Fruit fly (Drosophila melanogaster) whole organism, embryonic: Measurements from ENCODE around the gene CG15283.

ENCODE experiments used
- B-H1 ChIP-seq: fragments of 200-800 bp; sonication (Bioruptor generic); IDR thresholded peaks from 3 replicates; pipeline ENCODE4 v1.3.6; 2022; ENCODE audit warnings: missing biosample characterization, missing genetic modification characterization
- B-H2 ChIP-seq: fragments of 200-800 bp; sonication (Bioruptor generic); optimal IDR thresholded peaks from 2 replicates; lab custom pipeline; 2018; ENCODE audit warnings: missing biosample characterization, mild to moderate bottlenecking, missing genetic modification characterization
- Blimp-1 ChIP-seq: fragments of 200-800 bp; sonication (Bioruptor generic); optimal IDR thresholded peaks from 3 replicates; lab custom pipeline; 2018; ENCODE audit warnings: missing biosample characterization, missing genetic modification characterization, mild to moderate bottlenecking, moderate library complexity, missing genetic modification reagents
- CG10267 ChIP-seq: fragments of 200-800 bp; sonication (Bioruptor generic); optimal IDR thresholded peaks from 2 replicates; lab custom pipeline; 2018; ENCODE audit warnings: missing biosample characterization, mild to moderate bottlenecking, missing genetic modification characterization, moderate library complexity
- CG11398 ChIP-seq: fragments of 200-800 bp; sonication (Bioruptor generic); optimal IDR thresholded peaks from 2 replicates; lab custom pipeline; 2016; ENCODE audit warnings: missing biosample characterization, missing genetic modification characterization
- CG12071 ChIP-seq: fragments of 200-800 bp; sonication (Bioruptor generic); optimal IDR thresholded peaks from 3 replicates; lab custom pipeline; 2018; ENCODE audit warnings: missing biosample characterization, mild to moderate bottlenecking, missing genetic modification characterization
- CG12236 ChIP-seq: fragments of 200-800 bp; sonication (Bioruptor generic); optimal IDR thresholded peaks from 2 replicates; lab custom pipeline; 2016; ENCODE audit warnings: missing biosample characterization, missing genetic modification characterization
- CG12391 ChIP-seq: fragments of 200-800 bp; sonication (Bioruptor generic); optimal IDR thresholded peaks from 3 replicates; lab custom pipeline; 2018; ENCODE audit warnings: missing biosample characterization, mild to moderate bottlenecking, missing genetic modification characterization, moderate library complexity
- CG13123 ChIP-seq: fragments of 200-800 bp; sonication (Bioruptor generic); optimal IDR thresholded peaks from 2 replicates; lab custom pipeline; 2016; ENCODE audit warnings: missing biosample characterization, missing genetic modification characterization
- CG13775 ChIP-seq: fragments of 200-800 bp; sonication (Bioruptor generic); optimal IDR thresholded peaks from 3 replicates; lab custom pipeline; 2017; ENCODE audit warnings: missing biosample characterization, mild to moderate bottlenecking, missing genetic modification characterization
- CG15601 ChIP-seq: fragments of 200-800 bp; sonication (Bioruptor generic); optimal IDR thresholded peaks from 3 replicates; lab custom pipeline; 2019; ENCODE audit warnings: missing biosample characterization, mild to moderate bottlenecking, missing genetic modification characterization, moderate library complexity
- CG16815 ChIP-seq: fragments of 200-800 bp; sonication (Bioruptor generic); optimal IDR thresholded peaks from 3 replicates; lab custom pipeline; 2017; ENCODE audit warnings: missing biosample characterization, mild to moderate bottlenecking, missing genetic modification characterization
- CG17186 ChIP-seq: fragments of 200-800 bp; sonication (Bioruptor generic); optimal IDR thresholded peaks from 3 replicates; lab custom pipeline; 2017; ENCODE audit warnings: missing biosample characterization, missing genetic modification reagents, missing genetic modification characterization
- CG2129 ChIP-seq: fragments of 200-800 bp; sonication (Bioruptor generic); IDR thresholded peaks from 2 replicates; pipeline ENCODE4 v1.3.6; 2022; ENCODE audit warnings: missing biosample characterization, missing genetic modification characterization; ENCODE audit not compliant: partially characterized antibody
- CG2678 ChIP-seq: fragments of 200-800 bp; sonication (Bioruptor generic); optimal IDR thresholded peaks from 3 replicates; lab custom pipeline; 2019; ENCODE audit warnings: missing biosample characterization, mild to moderate bottlenecking, missing genetic modification characterization, moderate library complexity
- CG31441 ChIP-seq: fragments of 200-800 bp; sonication (Bioruptor generic); IDR thresholded peaks from 2 replicates; pipeline ENCODE4 v1.3.6; 2022; ENCODE audit warnings: missing biosample characterization, missing genetic modification characterization
- CG3407 ChIP-seq: fragments of 200-800 bp; sonication (Bioruptor generic); optimal IDR thresholded peaks from 2 replicates; lab custom pipeline; 2018; ENCODE audit warnings: missing biosample characterization, mild to moderate bottlenecking, missing genetic modification characterization
- CG4328 ChIP-seq: fragments of 200-800 bp; sonication (Bioruptor generic); optimal IDR thresholded peaks from 3 replicates; lab custom pipeline; 2017; ENCODE audit warnings: missing biosample characterization, missing genetic modification reagents, missing genetic modification characterization
- CG7556 ChIP-seq: fragments of 200-800 bp; sonication (Bioruptor generic); optimal IDR thresholded peaks from 2 replicates; lab custom pipeline; 2017; ENCODE audit warnings: missing biosample characterization, mild to moderate bottlenecking, missing genetic modification characterization
- CG8281 ChIP-seq: fragments of 200-800 bp; sonication (Bioruptor generic); optimal IDR thresholded peaks from 2 replicates; lab custom pipeline; 2018; ENCODE audit warnings: missing biosample characterization, mild to moderate bottlenecking, missing genetic modification characterization, moderate library complexity
- CG9797 ChIP-seq: fragments of 200-800 bp; sonication (Bioruptor generic); optimal IDR thresholded peaks from 3 replicates; lab custom pipeline; 2018; ENCODE audit warnings: missing biosample characterization, mild to moderate bottlenecking, missing genetic modification characterization
- CHES-1-like ChIP-seq: fragments of 200-800 bp; sonication (Bioruptor generic); optimal IDR thresholded peaks from 2 replicates; lab custom pipeline; 2016; ENCODE audit warnings: missing biosample characterization, missing genetic modification characterization
- D19B ChIP-seq: fragments of 200-800 bp; sonication (Bioruptor generic); optimal IDR thresholded peaks from 2 replicates; lab custom pipeline; 2017; ENCODE audit warnings: missing biosample characterization, mild to moderate bottlenecking, missing genetic modification characterization
- Dip2 ChIP-seq: fragments of 200-800 bp; sonication (Bioruptor generic); IDR thresholded peaks from 2 replicates; pipeline ENCODE4 v1.3.6; 2022; ENCODE audit warnings: missing biosample characterization, missing genetic modification characterization
- Gsc ChIP-seq: fragments of 200-800 bp; sonication (Bioruptor generic); IDR thresholded peaks from 2 replicates; pipeline ENCODE4 v1.3.6; 2022; ENCODE audit warnings: missing biosample characterization, missing genetic modification characterization
- HLH3B ChIP-seq: fragments of 200-800 bp; sonication (Bioruptor generic); IDR thresholded peaks from 2 replicates; pipeline ENCODE4 v1.3.6; 2022; ENCODE audit warnings: missing biosample characterization, missing genetic modification characterization
- Hmr ChIP-seq: fragments of 200-800 bp; sonication (Bioruptor generic); optimal IDR thresholded peaks from 3 replicates; lab custom pipeline; 2017; ENCODE audit warnings: mild to moderate bottlenecking, missing biosample characterization, missing genetic modification reagents, missing genetic modification characterization
- Hr51 ChIP-seq, 2 experiments: fragments of 200-800 bp; sonication (Bioruptor generic); optimal IDR thresholded peaks; 2 replicates in 1 of 2; 3 replicates in 1 of 2; lab custom pipeline; 2016 to 2018; ENCODE audit warnings: missing biosample characterization in 2 of 2, missing genetic modification characterization in 2 of 2, mild to moderate bottlenecking in 1 of 2, moderate library complexity in 1 of 2
- NFAT ChIP-seq: fragments of 200-800 bp; sonication (Bioruptor generic); IDR thresholded peaks from 2 replicates; pipeline ENCODE4 v1.3.6; 2022; ENCODE audit warnings: missing biosample characterization, missing genetic modification characterization
- Oli ChIP-seq: fragments of 200-800 bp; sonication (Bioruptor generic); optimal IDR thresholded peaks from 2 replicates; lab custom pipeline; 2018; ENCODE audit warnings: missing biosample characterization, mild to moderate bottlenecking, missing genetic modification characterization, moderate library complexity
- Sin3A ChIP-seq: fragments of >200 bp; optimal IDR thresholded peaks from 2 replicates; lab custom pipeline; 2018
- Xbp1 ChIP-seq: fragments of 200-800 bp; sonication (Bioruptor generic); optimal IDR thresholded peaks from 3 replicates; lab custom pipeline; 2016; ENCODE audit warnings: missing biosample characterization, mild to moderate bottlenecking, missing genetic modification characterization
- Xrp1 ChIP-seq: fragments of 200-800 bp; sonication (Bioruptor generic); IDR thresholded peaks from 2 replicates; pipeline ENCODE4 v1.3.6; 2022; ENCODE audit warnings: missing biosample characterization, missing genetic modification characterization
- ab ChIP-seq: fragments of 200-800 bp; sonication (Bioruptor generic); optimal IDR thresholded peaks from 2 replicates; lab custom pipeline; 2016; ENCODE audit warnings: missing biosample characterization, missing genetic modification characterization
- aop ChIP-seq: fragments of 200-800 bp; sonication (Bioruptor generic); IDR thresholded peaks from 2 replicates; pipeline ENCODE4 v1.3.6; 2022; ENCODE audit warnings: missing biosample characterization, missing genetic modification characterization
- ash1 ChIP-seq: fragments of 200-800 bp; sonication (Bioruptor generic); optimal IDR thresholded peaks from 2 replicates; lab custom pipeline; 2018; ENCODE audit warnings: missing biosample characterization, mild to moderate bottlenecking, missing genetic modification characterization
- bab2 ChIP-seq: fragments of 200-800 bp; sonication (Bioruptor generic); optimal IDR thresholded peaks from 2 replicates; lab custom pipeline; 2016; ENCODE audit warnings: missing biosample characterization, missing genetic modification characterization
- cas ChIP-seq: fragments of 200-800 bp; sonication (Bioruptor generic); IDR thresholded peaks from 2 replicates; pipeline ENCODE4 v1.3.6; 2022; ENCODE audit warnings: missing biosample characterization, missing genetic modification characterization
- chinmo ChIP-seq: fragments of 200-800 bp; sonication (Bioruptor generic); IDR thresholded peaks from 4 replicates; pipeline ENCODE4 v1.3.6; 2022; ENCODE audit warnings: missing biosample characterization, missing genetic modification characterization; ENCODE audit not compliant: partially characterized antibody
- dati ChIP-seq: fragments of 200-800 bp; sonication (Bioruptor generic); IDR thresholded peaks from 2 replicates; pipeline ENCODE4 v1.3.6; 2022; ENCODE audit warnings: missing biosample characterization, missing genetic modification characterization
- dm ChIP-seq: fragments of 200-800 bp; sonication (Bioruptor generic); optimal IDR thresholded peaks from 3 replicates; lab custom pipeline; 2016; ENCODE audit warnings: missing biosample characterization, missing genetic modification characterization
- ftz-f1 ChIP-seq: fragments of 200-800 bp; sonication (Bioruptor generic); optimal IDR thresholded peaks from 2 replicates; lab custom pipeline; 2016; ENCODE audit warnings: missing biosample characterization, missing genetic modification characterization
- gcm ChIP-seq: fragments of 200-800 bp; sonication (Bioruptor generic); optimal IDR thresholded peaks from 2 replicates; lab custom pipeline; 2019; ENCODE audit warnings: missing biosample characterization, mild to moderate bottlenecking, missing genetic modification characterization, moderate library complexity
- jumu ChIP-seq: fragments of 200-800 bp; sonication (Bioruptor generic); optimal IDR thresholded peaks from 3 replicates; lab custom pipeline; 2016; ENCODE audit warnings: missing biosample characterization, missing genetic modification characterization
- klu ChIP-seq: fragments of 200-800 bp; sonication (Bioruptor generic); IDR thresholded peaks from 2 replicates; pipeline ENCODE4 v1.3.6; 2022; ENCODE audit warnings: missing biosample characterization, missing genetic modification characterization
- lilli ChIP-seq: fragments of 200-800 bp; sonication (Bioruptor generic); optimal IDR thresholded peaks from 3 replicates; lab custom pipeline; 2016; ENCODE audit warnings: missing biosample characterization, missing genetic modification characterization
- luna ChIP-seq: fragments of 200-800 bp; sonication (Bioruptor generic); optimal IDR thresholded peaks from 2 replicates; lab custom pipeline; 2016; ENCODE audit warnings: missing biosample characterization, missing genetic modification characterization
- mirr ChIP-seq: fragments of 200-800 bp; sonication (Bioruptor generic); optimal IDR thresholded peaks from 3 replicates; lab custom pipeline; 2018; ENCODE audit warnings: missing biosample characterization, mild to moderate bottlenecking, missing genetic modification characterization
- sima ChIP-seq: fragments of 200-800 bp; sonication (Bioruptor generic); optimal IDR thresholded peaks from 2 replicates; lab custom pipeline; 2016; ENCODE audit warnings: missing biosample characterization, missing genetic modification characterization
- stc ChIP-seq: fragments of 200-800 bp; sonication (Bioruptor generic); IDR thresholded peaks from 2 replicates; pipeline ENCODE4 v1.3.6; 2022; ENCODE audit warnings: missing biosample characterization, missing genetic modification characterization
- wdn ChIP-seq: fragments of 200-800 bp; sonication (Bioruptor generic); IDR thresholded peaks from 2 replicates; pipeline ENCODE4 v1.3.6; 2022; ENCODE audit warnings: missing biosample characterization, missing genetic modification characterization
- zen2 ChIP-seq: fragments of 200-800 bp; sonication (Bioruptor generic); IDR thresholded peaks from 3 replicates; pipeline ENCODE4 v1.3.6; 2022; ENCODE audit warnings: missing biosample characterization, missing genetic modification characterization; ENCODE audit not compliant: partially characterized antibody

CG15283 gene

DNA sequence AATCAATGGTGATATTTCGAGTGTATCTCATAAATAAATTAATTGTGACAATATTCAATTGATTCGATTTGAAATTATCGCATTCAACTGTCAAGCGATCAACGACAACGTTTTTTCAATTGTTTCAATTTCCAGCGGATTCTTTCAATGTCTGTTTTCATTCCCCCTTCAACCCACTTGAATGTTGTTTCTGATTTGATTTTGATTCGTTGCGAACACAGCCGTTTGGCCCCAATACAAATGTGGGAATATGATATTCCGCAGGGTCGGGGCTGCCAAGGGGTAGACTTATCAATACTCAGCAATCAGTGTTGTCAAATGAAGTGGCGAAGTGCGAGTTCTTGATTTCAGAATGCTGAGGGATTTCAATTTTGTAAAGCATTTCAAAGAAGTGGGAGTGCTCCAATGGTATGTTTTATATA is 44.2 kb upstream of the CG15283 start (continued):
- TF ChIP-seq luna (GFP tag; lab: Kevin White, UChicago) (no peak), Xrp1 (GFP tag; lab: Robert Waterston, UW) (no peak), CG16815 (no peak), dati (GFP tag; lab: Robert Waterston, UW) (no peak), CG9797 (no peak), HLH3B (GFP tag; lab: Robert Waterston, UW) (no peak), CG17186 (GFP tag; lab: Kevin White, UChicago) (no peak), gcm (GFP tag; lab: Kevin White, UChicago) (no peak), CG12391 (no peak), lilli (GFP tag; lab: Kevin White, UChicago) (no peak), dm (no peak), aop (GFP tag; lab: Robert Waterston, UW) (no peak), ash1 (GFP tag; lab: Kevin White, UChicago) (peak; percentile 11), klu (GFP tag; lab: Robert Waterston, UW) (no peak), CG8281 (tag; lab: Kevin White, UChicago) (no peak), Blimp-1 (GFP tag; lab: Kevin White, UChicago) (no peak), wdn (no peak), sima (GFP tag; lab: Kevin White, UChicago) (no peak), Hr51 (GFP tag; optimal IDR thresholded peaks at IDR 0.05; lab: Kevin White, UChicago) (no peak), Gsc (GFP tag; lab: Robert Waterston, UW) (no peak), zen2 (GFP tag; lab: Robert Waterston, UW) (no peak), B-H1 (GFP tag; lab: Robert Waterston, UW) (no peak), CHES-1-like (GFP tag; lab: Kevin White, UChicago) (no peak), ab (GFP tag; lab: Kevin White, UChicago) (no peak), CG31441 (GFP tag; lab: Robert Waterston, UW) (no peak), D19B (GFP tag; lab: Kevin White, UChicago) (peak; percentile 76), jumu (GFP tag; lab: Kevin White, UChicago) (no peak), CG12071 (peak; percentile 7), ftz-f1 (GFP tag; lab: Kevin White, UChicago) (no peak), CG2129 (GFP tag; lab: Robert Waterston, UW) (no peak), Sin3A (lab: Kevin White, UChicago) (no peak), stc (GFP tag; lab: Robert Waterston, UW) (no peak), bab2 (GFP tag; lab: Kevin White, UChicago) (peak; percentile 15), cas (no peak), Dip2 (GFP tag; lab: Robert Waterston, UW) (no peak), CG13123 (no peak), CG10267 (tag; lab: Kevin White, UChicago) (no peak), CG12236 (GFP tag; lab: Kevin White, UChicago) (no peak), CG11398 (GFP tag; lab: Kevin White, UChicago) (no peak), CG4328 (GFP tag; lab: Kevin White, UChicago) (no peak), mirr (peak; percentile 77), CG2678 (tag; lab: Kevin White, UChicago) (no peak), CG13775 (no peak), Hmr (GFP tag; lab: Kevin White, UChicago) (no peak), NFAT (GFP tag; lab: Robert Waterston, UW) (no peak), CG7556 (GFP tag; lab: Kevin White, UChicago) (no peak), CG15601 (tag; lab: Kevin White, UChicago) (peak; percentile 95), chinmo (GFP tag; lab: Robert Waterston, UW) (peak; percentile 79; the same call in 2 of the 4 replicates), Xbp1 (GFP tag; lab: Kevin White, UChicago) (no peak), Oli (tag; lab: Kevin White, UChicago) (peak; percentile 35), CG3407 (GFP tag; lab: Kevin White, UChicago) (no peak), B-H2 (GFP tag; lab: Kevin White, UChicago) (no peak)
